Fruit fly (Drosophila melanogaster) S2 (cell line): Measurements from ENCODE around the gene CG13003.

Source experiments
- CG8478 ChIP-seq: fragments of >200 bp; optimal IDR thresholded peaks from 2 replicates; lab custom pipeline; 2018
- CTCF ChIP-seq, 2 experiments: fragments of >200 bp; optimal IDR thresholded peaks; 2 replicates each; lab custom pipeline; 2018

DNA sequence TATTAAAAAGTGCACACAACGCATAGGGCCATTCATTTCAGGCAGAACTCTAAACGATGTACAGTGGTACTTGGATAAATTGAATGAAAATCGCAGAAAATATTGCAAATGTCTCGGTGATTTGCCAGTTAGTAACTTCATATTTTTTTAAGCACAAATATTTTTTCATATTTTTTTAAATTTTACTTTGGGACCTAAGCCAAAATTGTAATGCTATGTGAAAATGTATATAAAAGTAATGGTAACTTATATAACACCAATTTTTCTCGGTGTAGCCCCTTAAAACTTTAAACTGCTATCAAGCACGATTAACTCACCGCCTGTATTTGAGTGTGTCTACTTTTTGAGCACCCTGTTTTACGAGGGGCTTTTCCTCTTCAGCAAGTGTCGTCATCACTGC, 55.1 kb downstream of the CG13003 start:
- TF ChIP-seq CTCF (optimal IDR thresholded peaks at IDR 0.05; lab: Kevin White, UChicago) = no peak
- no peak for TF ChIP-seq CG8478
